Worm (Caenorhabditis elegans): Measurements from ENCODE around the gene sra-31.

DNA sequence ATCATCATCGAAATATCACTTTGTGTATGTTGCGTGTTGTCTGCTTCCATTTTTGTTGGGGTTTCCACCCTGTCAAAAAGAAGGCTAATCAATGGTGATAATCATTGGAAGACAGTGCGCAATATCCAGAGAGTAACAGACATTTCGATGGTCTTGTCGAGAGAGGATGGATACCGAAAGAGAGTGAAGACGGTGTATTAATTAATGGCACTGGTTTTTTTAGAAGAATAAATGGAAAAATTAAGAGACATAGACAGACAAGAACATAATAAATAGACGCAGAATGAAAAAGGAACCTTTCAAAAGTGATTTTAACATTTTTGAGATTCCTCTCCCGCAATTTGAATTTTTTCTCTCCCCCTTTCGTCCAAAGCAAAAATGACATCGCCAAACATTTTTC is 40.7 kb upstream of the sra-31 start:
- TF ChIP-seq ceh-82 (tag; optimal IDR thresholded peaks at IDR 0.05): no peak
- TF ChIP-seq pag-3 (tag; optimal IDR thresholded peaks at IDR 0.05; ENCODE audit: borderline replicate concordance, insufficient read depth): no peak
- TF ChIP-seq egl-27 (tag; optimal IDR thresholded peaks at IDR 0.05): no peak
- TF ChIP-seq skn-1 (tag; optimal IDR thresholded peaks at IDR 0.05): no peak

Measured in whole organism, L1 larva.